Fruit fly (Drosophila melanogaster) whole organism: ENCODE measurements around the gene CG31321.

ENCODE experiments used
- CG8478 ChIP-seq: fragments of >200 bp; optimal IDR thresholded peaks from 2 replicates; lab custom pipeline; 2018; ENCODE audit warnings: inconsistent platforms
- Dll ChIP-seq: fragments of >200 bp; optimal IDR thresholded peaks from 2 replicates; lab custom pipeline; 2017
- EcR ChIP-seq, 2 experiments: fragments of >200 bp; optimal IDR thresholded peaks; 2 replicates each; lab custom pipeline; 2017; ENCODE audit warnings: missing biosample characterization in 2 of 2, missing genetic modification characterization in 2 of 2, missing genetic modification reagents in 2 of 2
- pan ChIP-seq: fragments of >200 bp; optimal IDR thresholded peaks from 2 replicates; lab custom pipeline; 2017
- psq ChIP-seq: fragments of >200 bp; optimal IDR thresholded peaks from 2 replicates; lab custom pipeline; 2017
- usp ChIP-seq: fragments of >200 bp; optimal IDR thresholded peaks from 2 replicates; lab custom pipeline; 2017; ENCODE audit warnings: missing biosample characterization, missing genetic modification characterization, mixed read lengths

CG31321 gene

DNA sequence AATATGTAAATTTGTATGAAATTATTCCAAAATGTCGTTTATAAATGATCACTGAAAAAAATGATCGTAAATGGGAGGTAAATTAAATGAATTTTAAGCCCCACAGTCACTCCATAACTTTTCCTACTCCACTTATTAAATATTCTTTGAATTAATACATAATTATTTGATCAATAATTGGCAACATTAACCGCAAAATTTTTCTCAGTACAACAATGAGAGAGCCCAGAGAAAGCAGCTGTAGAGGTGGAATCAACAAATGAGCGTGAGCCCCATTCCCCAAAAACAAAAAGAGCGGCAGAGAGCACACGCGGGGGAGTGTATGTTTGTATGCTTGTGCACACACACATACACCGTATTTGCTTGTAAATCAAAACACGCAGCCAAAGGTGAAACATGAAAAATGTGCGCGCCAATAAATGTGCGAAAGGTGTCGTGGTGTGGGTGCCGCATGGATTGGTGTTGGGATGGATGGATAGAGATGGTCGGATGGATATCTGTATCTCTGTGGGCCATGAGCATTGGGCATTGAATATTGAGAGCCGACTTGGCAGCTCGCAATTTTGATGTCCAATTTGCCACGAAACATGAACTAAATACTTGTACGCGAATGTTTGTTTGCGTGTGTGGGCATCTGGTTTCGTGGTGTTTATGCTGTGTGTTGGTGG is 26.3 kb upstream of the CG31321 start:
- peak; percentile 92 for TF ChIP-seq Dll (lab: Kevin White, UChicago)
- TF ChIP-seq CG8478 (lab: Kevin White, UChicago), result no peak

DNA sequence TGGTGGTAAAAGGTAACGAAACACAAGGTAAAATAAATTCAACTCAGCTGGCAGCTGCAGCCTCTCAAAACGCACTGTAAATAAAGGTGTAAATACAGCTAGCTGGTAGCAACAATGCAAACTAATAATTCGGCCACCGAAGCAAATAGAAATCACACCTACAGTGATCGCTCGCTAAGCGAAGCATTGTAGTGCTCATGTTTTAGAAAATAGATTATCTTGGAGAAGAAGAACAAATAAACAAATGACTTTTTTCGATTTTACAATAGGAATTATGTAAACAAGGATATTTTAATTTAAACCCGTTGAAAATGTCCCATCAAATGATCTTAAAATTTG is 25.8 kb upstream of the CG31321 start:
- no peak for TF ChIP-seq Dll (lab: Kevin White, UChicago)
- no peak for TF ChIP-seq usp (GFP tag; lab: Kevin White, UChicago)
- TF ChIP-seq psq (lab: Kevin White, UChicago), result no peak
- no peak for TF ChIP-seq CG8478 (lab: Kevin White, UChicago)
- no peak for TF ChIP-seq pan (lab: Kevin White, UChicago)
- TF ChIP-seq EcR (GFP tag; optimal IDR thresholded peaks at IDR 0.05; lab: Kevin White, UChicago), result no peak

DNA sequence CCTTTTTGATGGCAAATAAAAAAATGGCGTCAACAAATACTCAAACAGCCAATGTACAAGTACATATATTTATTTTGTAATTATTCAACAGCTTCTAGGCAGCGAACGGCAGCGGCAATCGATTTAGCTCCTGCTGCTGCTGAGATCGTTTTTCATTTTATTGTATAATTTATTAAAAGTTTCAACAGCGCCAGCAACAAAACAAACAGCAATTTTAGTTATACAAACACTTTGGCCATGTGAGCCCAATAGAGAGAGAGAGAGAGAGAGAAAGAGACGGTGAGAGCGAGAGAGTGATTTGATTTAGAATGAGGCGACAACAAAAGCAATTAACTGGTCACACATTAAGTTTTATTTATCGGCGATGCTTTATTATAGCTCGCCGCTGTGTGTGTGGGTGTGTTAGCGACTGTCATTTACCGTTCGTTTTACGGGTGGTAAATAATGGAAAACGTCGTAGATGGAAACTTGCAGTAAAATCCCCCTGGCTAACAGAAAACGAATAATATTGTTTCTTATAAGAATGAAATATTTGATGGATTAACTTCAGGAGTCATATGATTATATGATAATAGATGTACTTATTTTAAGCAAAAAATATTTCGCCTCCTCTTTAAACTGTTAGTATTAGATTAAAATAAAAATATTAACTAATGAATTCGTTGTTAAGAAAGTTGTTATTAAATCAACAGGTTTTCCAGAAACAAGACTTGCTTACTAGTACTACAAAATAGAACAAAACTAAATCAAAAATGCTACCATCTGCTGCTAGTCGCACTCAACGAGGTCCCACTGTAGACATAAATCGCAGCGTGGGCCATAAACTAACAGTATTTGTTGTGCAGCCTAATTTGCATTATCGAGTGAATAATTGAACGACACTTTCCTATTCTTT is 24.9 kb upstream of the CG31321 start:
- TF ChIP-seq pan (lab: Kevin White, UChicago) (no peak), CG8478 (lab: Kevin White, UChicago) (no peak), psq (lab: Kevin White, UChicago) (no peak), usp (GFP tag; lab: Kevin White, UChicago) (no peak), Dll (lab: Kevin White, UChicago) (no peak), EcR (GFP tag; optimal IDR thresholded peaks at IDR 0.05; lab: Kevin White, UChicago) (no peak)

DNA sequence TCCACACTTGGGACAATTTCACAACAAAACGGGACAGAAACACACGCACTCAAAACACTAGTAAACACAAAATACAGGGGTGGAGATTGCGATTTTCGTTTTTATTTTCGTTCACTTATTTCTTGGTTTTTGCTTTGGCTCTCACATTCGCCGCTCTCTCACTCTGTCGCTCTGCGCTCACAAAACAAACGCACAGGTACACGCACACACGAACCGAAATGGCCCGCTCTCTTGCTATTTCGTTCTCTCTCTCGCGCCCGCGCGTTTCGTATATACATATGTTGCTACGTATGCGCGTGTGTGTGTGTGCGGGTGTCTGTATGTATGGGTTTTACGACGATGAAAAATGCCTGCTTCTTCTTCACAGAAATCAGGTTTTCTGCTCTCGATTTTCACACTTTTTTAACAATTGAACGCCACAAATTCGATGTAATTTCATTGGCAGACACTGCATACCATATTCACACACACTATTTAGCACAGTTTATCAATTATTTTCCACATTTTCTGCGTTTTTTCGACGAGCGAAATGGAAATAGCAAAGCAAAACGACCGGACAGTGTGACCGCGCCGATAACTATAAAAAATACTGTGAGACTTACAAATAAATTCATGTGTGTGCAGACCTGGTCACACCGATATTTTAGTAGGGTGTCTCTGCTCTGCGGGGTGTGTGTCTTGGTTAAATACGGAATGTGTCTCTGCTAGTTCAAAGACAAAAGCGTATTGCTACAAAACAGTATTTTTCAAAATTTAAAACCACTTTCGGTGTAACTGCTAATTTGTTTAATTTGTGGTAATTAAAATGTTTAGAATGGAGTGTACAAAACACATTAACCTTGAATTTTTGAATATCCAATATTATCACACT is 23.6 kb upstream of the CG31321 start, which contains the start of gene trx:
Gene trx, minus strand, starts transcription at position 584 of the 871 bp plus-strand sequence.
- TF ChIP-seq Dll (lab: Kevin White, UChicago) (no peak), pan (lab: Kevin White, UChicago) (no peak), EcR (GFP tag; optimal IDR thresholded peaks at IDR 0.05; lab: Kevin White, UChicago) (no peak), psq (lab: Kevin White, UChicago) (no peak), usp (GFP tag; lab: Kevin White, UChicago) (no peak), CG8478 (lab: Kevin White, UChicago) (no peak)

DNA sequence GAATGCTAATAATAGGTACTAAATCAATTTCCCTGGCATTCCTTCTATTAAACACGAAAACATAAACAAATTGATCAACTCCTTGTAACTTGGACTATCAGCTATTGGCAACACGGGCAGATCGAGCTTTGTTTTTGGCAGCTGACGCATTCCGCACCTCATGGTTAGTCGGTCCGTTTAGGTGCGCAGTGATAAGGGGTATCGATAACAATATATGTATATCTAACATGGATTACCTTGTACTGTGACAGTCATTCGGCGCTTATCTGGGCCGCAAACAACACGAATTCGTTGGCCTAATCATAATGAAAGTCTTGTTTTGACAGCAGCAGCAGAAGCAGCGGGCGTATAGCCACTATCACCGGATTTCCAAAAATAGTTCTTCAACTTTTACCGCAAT is 22.2 kb upstream of the CG31321 start:
- TF ChIP-seq EcR (GFP tag; optimal IDR thresholded peaks at IDR 0.05; lab: Kevin White, UChicago), result no peak
- no peak for TF ChIP-seq pan (lab: Kevin White, UChicago)
- TF ChIP-seq CG8478 (lab: Kevin White, UChicago), result no peak
- TF ChIP-seq usp (GFP tag; lab: Kevin White, UChicago), result no peak

DNA sequence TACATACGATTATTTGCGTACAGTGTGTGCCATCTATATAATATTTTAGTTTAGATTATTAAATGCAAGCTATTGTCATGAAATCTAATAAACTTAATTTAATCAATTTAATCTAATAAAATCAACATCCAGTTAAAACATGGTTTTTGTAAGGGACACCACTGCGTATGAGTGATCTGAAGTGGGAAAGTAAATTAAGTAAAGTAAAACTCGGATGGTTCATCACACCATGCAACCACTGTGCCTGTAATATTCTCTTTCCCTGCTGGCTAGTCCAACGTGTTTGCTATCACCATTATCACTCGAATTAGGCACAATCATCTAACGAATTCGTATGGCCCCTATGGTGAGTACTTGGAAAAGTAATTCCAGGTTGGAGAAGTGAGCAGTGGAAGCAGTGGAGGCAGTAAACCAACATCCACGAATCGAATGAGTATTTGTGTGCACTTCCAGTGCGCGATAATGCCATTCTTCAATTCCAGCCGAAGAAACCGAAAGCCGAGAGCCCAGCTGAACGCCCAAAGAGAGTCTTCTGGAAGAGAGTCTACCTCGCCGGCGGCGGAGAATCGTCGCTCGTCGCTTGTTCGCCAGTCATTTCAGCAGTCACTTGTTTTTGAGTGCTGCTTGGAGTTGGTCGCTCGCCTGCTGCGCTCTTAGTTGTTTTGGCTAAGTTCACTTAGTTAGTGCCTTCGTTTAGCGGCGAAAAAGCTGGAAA is 21.3 kb upstream of the CG31321 start, which contains the start of gene red:
Gene red, plus strand, starts transcription at position 403 of the 715 bp plus-strand sequence.
- TF ChIP-seq psq (lab: Kevin White, UChicago) (no peak), pan (lab: Kevin White, UChicago) (no peak), usp (GFP tag; lab: Kevin White, UChicago) (no peak), EcR (GFP tag; optimal IDR thresholded peaks at IDR 0.05; lab: Kevin White, UChicago) (no peak), CG8478 (lab: Kevin White, UChicago) (no peak), Dll (lab: Kevin White, UChicago) (no peak)

DNA sequence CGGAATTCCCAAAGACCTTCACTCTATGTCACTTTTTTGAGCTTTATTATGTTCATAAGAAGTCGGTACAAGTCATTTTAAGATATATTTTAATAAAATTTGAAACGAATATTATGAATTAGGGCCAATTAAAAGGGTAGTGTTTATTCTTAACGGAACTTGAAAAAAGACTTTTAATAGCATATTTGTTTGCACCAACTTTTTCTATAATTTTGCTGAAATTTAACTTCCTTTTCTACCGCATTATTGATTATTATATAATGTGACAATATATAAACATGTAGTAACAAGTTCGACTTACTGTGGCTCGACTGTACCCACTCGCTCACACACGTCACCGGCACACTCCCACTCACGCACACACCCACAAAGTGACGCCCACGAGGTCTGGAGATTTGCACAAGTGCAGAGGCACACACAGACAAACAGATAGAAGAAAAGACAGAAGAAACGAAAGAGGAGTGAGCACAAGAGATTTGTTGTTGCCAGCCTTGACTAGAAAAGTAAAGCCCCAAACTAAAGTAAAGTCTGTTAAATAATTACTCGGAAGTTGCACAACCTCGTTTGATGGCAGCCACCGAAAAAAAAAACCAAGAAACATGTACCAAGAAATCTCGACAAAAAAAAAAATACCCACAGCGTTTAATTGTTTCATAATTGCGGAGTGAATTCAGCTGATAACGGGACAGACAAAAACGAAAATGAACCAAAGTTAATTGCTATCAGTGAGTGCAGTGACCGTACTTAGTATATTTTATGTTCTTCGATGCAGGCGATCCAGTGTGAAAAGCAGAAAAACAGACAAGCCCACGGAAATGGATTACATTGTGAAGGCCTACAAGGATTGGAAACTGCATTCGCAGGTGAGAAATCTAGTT is 20.0 kb upstream of the CG31321 start:
- TF ChIP-seq usp (GFP tag; lab: Kevin White, UChicago) (no peak), CG8478 (lab: Kevin White, UChicago) (no peak), EcR (GFP tag; optimal IDR thresholded peaks at IDR 0.05; lab: Kevin White, UChicago) (no peak), Dll (lab: Kevin White, UChicago) (no peak), psq (lab: Kevin White, UChicago) (no peak), pan (lab: Kevin White, UChicago) (no peak)

DNA sequence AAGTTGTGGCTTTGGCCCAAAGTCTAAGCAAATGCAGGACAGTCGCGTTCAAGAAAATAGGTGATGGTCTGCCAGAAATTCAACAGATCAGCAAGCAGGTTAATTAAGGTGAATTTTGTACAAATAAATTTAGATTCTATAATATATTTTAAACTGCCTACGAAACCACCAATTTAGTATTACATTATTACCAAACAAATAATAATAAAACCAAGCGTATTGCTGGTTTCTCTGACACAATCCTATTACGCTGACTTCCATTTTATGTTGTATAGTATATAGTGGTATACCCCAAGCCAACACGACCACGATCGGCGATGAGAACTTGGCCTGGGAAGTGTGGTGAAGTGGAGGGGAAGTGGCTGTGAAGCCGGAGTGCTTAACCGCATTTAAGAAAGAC is 18.7 kb upstream of the CG31321 start:
- TF ChIP-seq Dll (lab: Kevin White, UChicago) (no peak), usp (GFP tag; lab: Kevin White, UChicago) (no peak), psq (lab: Kevin White, UChicago) (no peak), CG8478 (lab: Kevin White, UChicago) (no peak), pan (lab: Kevin White, UChicago) (no peak), EcR (GFP tag; optimal IDR thresholded peaks at IDR 0.05; lab: Kevin White, UChicago) (no peak)

DNA sequence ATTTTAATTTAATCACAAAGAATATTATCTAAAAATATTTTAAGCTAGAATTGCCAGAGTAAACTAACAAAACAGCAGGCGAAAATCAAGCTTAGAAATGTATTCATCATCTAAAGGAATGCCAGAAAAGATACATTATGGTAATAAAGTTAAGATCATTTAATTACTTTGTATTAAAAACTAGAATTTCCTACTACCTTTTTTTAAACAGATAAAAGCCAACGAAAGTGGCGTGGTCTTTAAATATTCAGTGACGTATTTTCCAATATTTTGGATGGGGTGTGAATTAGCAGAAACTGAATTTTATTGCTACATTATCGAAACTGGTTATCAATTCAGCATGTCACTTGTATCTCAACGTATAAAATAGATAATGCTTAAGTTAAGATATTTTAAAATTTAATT is 17.9 kb upstream of the CG31321 start:
- no peak for TF ChIP-seq EcR (GFP tag; optimal IDR thresholded peaks at IDR 0.05; lab: Kevin White, UChicago)
- no peak for TF ChIP-seq usp (GFP tag; lab: Kevin White, UChicago)
- no peak for TF ChIP-seq psq (lab: Kevin White, UChicago)
- TF ChIP-seq pan (lab: Kevin White, UChicago), result no peak
- TF ChIP-seq CG8478 (lab: Kevin White, UChicago), result no peak
- TF ChIP-seq Dll (lab: Kevin White, UChicago), result no peak
